Worm (Caenorhabditis elegans): ENCODE results near the gene npr-25.

DNA sequence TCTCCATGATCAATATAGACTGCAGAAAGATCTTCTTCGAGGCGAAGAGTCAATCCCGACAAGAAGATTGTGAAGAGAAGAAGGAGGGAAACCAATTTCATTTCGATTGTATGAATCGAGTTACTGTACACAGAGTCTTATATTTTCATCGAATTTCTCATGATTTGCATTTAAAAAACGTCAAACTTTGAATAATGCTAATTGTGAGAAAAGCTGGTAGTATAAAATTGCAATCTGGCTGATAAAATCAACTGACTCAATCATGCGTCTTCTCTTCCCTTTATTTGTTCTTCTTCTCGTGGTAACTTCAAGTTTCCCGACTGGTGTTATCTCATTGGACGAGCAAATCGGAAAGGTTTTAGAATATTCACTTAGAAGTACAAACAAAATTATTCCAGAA, 37.6 kb upstream of the npr-25 start, which contains the start of the genes K03B8.11 and K03B8.14:
- TF ChIP-seq nhr-12 (tag; optimal IDR thresholded peaks at IDR 0.05) (no peak), unc-30 (tag; optimal IDR thresholded peaks at IDR 0.05) (no peak), ceh-82 (tag; optimal IDR thresholded peaks at IDR 0.05) (no peak), mef-2 (tag; optimal IDR thresholded peaks at IDR 0.05) (no peak), lsy-2 (tag; optimal IDR thresholded peaks at IDR 0.05) (no peak), hpl-2 (GFP tag; optimal IDR thresholded peaks at IDR 0.05) (no peak), ztf-4 (tag; optimal IDR thresholded peaks at IDR 0.05) (no peak), skn-1 (tag; optimal IDR thresholded peaks at IDR 0.05) (no peak), lir-3 (tag; optimal IDR thresholded peaks at IDR 0.05; ENCODE audit: poor library complexity) (no peak), tbx-2 (tag; optimal IDR thresholded peaks at IDR 0.05) (no peak)

Measured in whole organism, L1 larva.